Worm (Caenorhabditis elegans) whole organism, L1 larva: Measurements from ENCODE around the gene slc-17.3.

ENCODE experiments used
- C16A3.4 ChIP-seq: fragments of 150-350 bp; optimal IDR thresholded peaks from 2 replicates; lab custom pipeline; 2014; ENCODE audit warnings: missing biosample characterization, missing genetic modification characterization
- C34B4.2 ChIP-seq: sonication (generic microtip); optimal IDR thresholded peaks from 2 replicates; lab custom pipeline; 2017; ENCODE audit warnings: mild to moderate bottlenecking, missing genetic modification characterization, missing compliant biosample characterization
- aha-1 ChIP-seq: fragments of 150-350 bp; optimal IDR thresholded peaks from 2 replicates; lab custom pipeline; 2014; ENCODE audit warnings: missing biosample characterization, missing genetic modification characterization
- alr-1 ChIP-seq: fragments of 200-800 bp; sonication (Bioruptor generic); optimal IDR thresholded peaks from 2 replicates; lab custom pipeline; 2018; ENCODE audit warnings: borderline replicate concordance, mild to moderate bottlenecking, missing genetic modification characterization, missing compliant biosample characterization
- aly-2 ChIP-seq: fragments of 150-350 bp; optimal IDR thresholded peaks from 2 replicates; lab custom pipeline; 2014; ENCODE audit warnings: missing biosample characterization, missing genetic modification characterization
- ama-1 ChIP-seq: fragments of 150-350 bp; optimal IDR thresholded peaks from 2 replicates; lab custom pipeline; 2014
- ceh-8 ChIP-seq: fragments of 200-800 bp; sonication (Bioruptor generic); optimal IDR thresholded peaks from 2 replicates; lab custom pipeline; 2018; ENCODE audit warnings: mild to moderate bottlenecking, missing genetic modification characterization, moderate library complexity, missing compliant biosample characterization
- ceh-82 ChIP-seq, 3 experiments: fragments of 150-350 bp in 1 of 3; sonication (generic microtip) in 2 of 3; optimal IDR thresholded peaks; 2 replicates each; lab custom pipeline; 2014 to 2017; ENCODE audit warnings: missing biosample characterization in 3 of 3, missing genetic modification characterization in 3 of 3
- ceh-88 ChIP-seq: fragments of 200-800 bp; sonication (Bioruptor generic); IDR thresholded peaks from 2 replicates; pipeline ENCODE4 v1.3.6; 2022; ENCODE audit warnings: missing genetic modification characterization, missing compliant biosample characterization
- ceh-90 ChIP-seq: sonication (generic microtip); optimal IDR thresholded peaks from 2 replicates; lab custom pipeline; 2016; ENCODE audit warnings: missing genetic modification characterization, missing compliant biosample characterization
- dsc-1 ChIP-seq: sonication (generic microtip); optimal IDR thresholded peaks from 2 replicates; lab custom pipeline; 2016; ENCODE audit warnings: mild to moderate bottlenecking, missing genetic modification characterization, missing compliant biosample characterization
- efl-1 ChIP-seq, 4 experiments: fragments of 150-350 bp; optimal IDR thresholded peaks in 3 of 4; peaks in 1 of 4; 1 replicate in 1 of 4; 2 replicates in 3 of 4; lab custom pipeline; 2014; ENCODE audit warnings: missing biosample characterization in 2 of 4, missing genetic modification characterization in 2 of 4, missing genetic modification reagents in 2 of 4
- egl-13 ChIP-seq: sonication (generic microtip); optimal IDR thresholded peaks from 2 replicates; lab custom pipeline; 2016; ENCODE audit warnings: missing genotype, missing genetic modification reagents, missing genetic modification characterization, missing compliant biosample characterization
- ets-5 ChIP-seq: fragments of 200-800 bp; sonication (Bioruptor generic); IDR thresholded peaks from 2 replicates; pipeline ENCODE4 v1.3.6; 2022; ENCODE audit warnings: missing genetic modification characterization, missing compliant biosample characterization
- fkh-4 ChIP-seq: sonication (generic microtip); optimal IDR thresholded peaks from 2 replicates; lab custom pipeline; 2016; ENCODE audit warnings: missing compliant biosample characterization, missing genetic modification characterization, borderline replicate concordance
- hlh-17 ChIP-seq: fragments of 200-800 bp; sonication (Bioruptor generic); optimal IDR thresholded peaks from 2 replicates; lab custom pipeline; 2018; ENCODE audit warnings: missing genetic modification characterization, mild to moderate bottlenecking, missing compliant biosample characterization, moderate library complexity, borderline replicate concordance
- hpl-2 ChIP-seq: fragments of 150-350 bp; optimal IDR thresholded peaks from 2 replicates; lab custom pipeline; 2014; ENCODE audit warnings: missing biosample characterization, missing genetic modification reagents, missing genetic modification characterization
- isw-1 ChIP-seq: fragments of 200-800 bp; sonication (Bioruptor generic); IDR thresholded peaks from 2 replicates; pipeline ENCODE4 v1.3.6; 2022; ENCODE audit warnings: missing genetic modification characterization, missing compliant biosample characterization
- lin-35 ChIP-seq, 2 experiments: fragments of 150-350 bp; optimal IDR thresholded peaks; 2 replicates each; lab custom pipeline; 2014; ENCODE audit warnings: missing biosample characterization in 2 of 2, missing genetic modification characterization in 2 of 2, missing genetic modification reagents in 2 of 2
- lir-3 ChIP-seq: sonication (generic microtip); optimal IDR thresholded peaks from 2 replicates; lab custom pipeline; 2016; ENCODE audit warnings: mild to moderate bottlenecking, missing genetic modification characterization, moderate library complexity, missing compliant biosample characterization; ENCODE audit not compliant: poor library complexity
- mep-1 ChIP-seq: fragments of 150-350 bp; optimal IDR thresholded peaks from 2 replicates; lab custom pipeline; 2014; ENCODE audit warnings: missing biosample characterization, missing genetic modification characterization
- nhr-12 ChIP-seq: sonication (generic microtip); optimal IDR thresholded peaks from 2 replicates; lab custom pipeline; 2017; ENCODE audit warnings: missing biosample characterization, missing genetic modification characterization
- nhr-20 ChIP-seq: sonication (generic microtip); optimal IDR thresholded peaks from 2 replicates; lab custom pipeline; 2016; ENCODE audit warnings: mild to moderate bottlenecking, missing genetic modification characterization, missing compliant biosample characterization
- nhr-28 ChIP-seq: fragments of 150-350 bp; optimal IDR thresholded peaks from 2 replicates; lab custom pipeline; 2014; ENCODE audit warnings: missing biosample characterization, missing genetic modification characterization
- nhr-71 ChIP-seq: sonication (generic microtip); optimal IDR thresholded peaks from 2 replicates; lab custom pipeline; 2016; ENCODE audit warnings: mild to moderate bottlenecking, missing genetic modification characterization, moderate library complexity, missing compliant biosample characterization
- nhr-85 ChIP-seq: sonication (generic microtip); peaks from one replicate; lab custom pipeline; 2016; ENCODE audit warnings: missing genetic modification characterization, inconsistent platforms, missing compliant biosample characterization
- nhr-90 ChIP-seq: sonication (generic microtip); optimal IDR thresholded peaks from 2 replicates; lab custom pipeline; 2016; ENCODE audit warnings: mild to moderate bottlenecking, missing genetic modification characterization, missing compliant biosample characterization; ENCODE audit not compliant: poor library complexity
- pag-3 ChIP-seq: sonication (generic microtip); optimal IDR thresholded peaks from 2 replicates; lab custom pipeline; 2017; ENCODE audit warnings: missing genetic modification characterization, mild to moderate bottlenecking, missing compliant biosample characterization, antibody characterized with exemption, borderline replicate concordance; ENCODE audit not compliant: insufficient read depth
- pax-3 ChIP-seq: fragments of 200-800 bp; sonication (Bioruptor generic); optimal IDR thresholded peaks from 2 replicates; lab custom pipeline; 2018; ENCODE audit warnings: mild to moderate bottlenecking, missing genetic modification characterization, moderate library complexity, missing compliant biosample characterization
- pqm-1 ChIP-seq: sonication (generic microtip); optimal IDR thresholded peaks from 3 replicates; lab custom pipeline; 2017; ENCODE audit warnings: missing biosample characterization, missing genetic modification characterization
- skn-1 ChIP-seq: fragments of 150-350 bp; optimal IDR thresholded peaks from 2 replicates; lab custom pipeline; 2014; ENCODE audit warnings: missing biosample characterization, missing genetic modification characterization
- snpc-4 ChIP-seq: fragments of 150-350 bp; optimal IDR thresholded peaks from 2 replicates; lab custom pipeline; 2014; ENCODE audit warnings: missing biosample characterization, missing genetic modification characterization
- snu-23 ChIP-seq: sonication (generic microtip); optimal IDR thresholded peaks from 2 replicates; lab custom pipeline; 2016; ENCODE audit warnings: missing genetic modification characterization, missing compliant biosample characterization
- sup-37 ChIP-seq: fragments of 200-800 bp; sonication (Bioruptor generic); optimal IDR thresholded peaks from 2 replicates; lab custom pipeline; 2018; ENCODE audit warnings: mild to moderate bottlenecking, missing genetic modification characterization, missing compliant biosample characterization
- tlp-1 ChIP-seq: fragments of 150-350 bp; optimal IDR thresholded peaks from 2 replicates; lab custom pipeline; 2014; ENCODE audit warnings: missing biosample characterization, missing genetic modification characterization
- unc-30 ChIP-seq: sonication (generic microtip); optimal IDR thresholded peaks from 2 replicates; lab custom pipeline; 2017; ENCODE audit warnings: missing biosample characterization, missing genetic modification characterization
- unc-62 ChIP-seq: fragments of 150-350 bp; optimal IDR thresholded peaks from 2 replicates; lab custom pipeline; 2014; ENCODE audit warnings: missing biosample characterization, missing genetic modification reagents, missing genetic modification characterization
- unc-98 ChIP-seq: fragments of 200-800 bp; sonication (Bioruptor generic); IDR thresholded peaks from 2 replicates; pipeline ENCODE4 v1.3.6; 2022; ENCODE audit warnings: missing genetic modification characterization, missing compliant biosample characterization
- xbp-1 ChIP-seq: sonication (generic microtip); optimal IDR thresholded peaks from 2 replicates; lab custom pipeline; 2016; ENCODE audit warnings: missing genetic modification characterization, missing compliant biosample characterization
- zip-4 ChIP-seq: fragments of 200-800 bp; sonication (Bioruptor generic); optimal IDR thresholded peaks from 2 replicates; lab custom pipeline; 2018; ENCODE audit warnings: mild to moderate bottlenecking, missing genetic modification characterization, moderate library complexity, missing compliant biosample characterization
- ztf-4 ChIP-seq: fragments of 150-350 bp; optimal IDR thresholded peaks from 2 replicates; lab custom pipeline; 2014; ENCODE audit warnings: missing biosample characterization, missing genetic modification characterization

Gene slc-17.3

ce11 chrIII:7858407-7859029 lies 6.6 kb downstream of the slc-17.3 start, which contains the start of the genes coq-5 and ufm-1 (continued):
- TF ChIP-seq C34B4.2 (tag; lab: Kevin White, UChicago) (no peak), xbp-1 (tag; lab: Kevin White, UChicago) (peak; percentile 7), unc-62 (GFP tag; lab: Kevin White, UChicago) (no peak), dsc-1 (tag; lab: Kevin White, UChicago) (peak; percentile 13), nhr-85 (tag; lab: Kevin White, UChicago) (peak; percentile 72), pqm-1 (tag; lab: Kevin White, UChicago) (no peak), aha-1 (tag; lab: Kevin White, UChicago) (no peak), pax-3 (tag; lab: Kevin White, UChicago) (peak; percentile 12), ets-5 (GFP tag; lab: Robert Waterston, UW) (no peak), hpl-2 (GFP tag; lab: Kevin White, UChicago) (no peak), alr-1 (tag; lab: Kevin White, UChicago) (no peak), C16A3.4 (no peak), nhr-71 (peak; percentile 56), isw-1 (GFP tag; lab: Robert Waterston, UW) (peak; percentile 10; the same call in 1 of the 2 replicates), unc-98 (no peak; the same call in 1 of the 2 replicates), pag-3 (tag; lab: Kevin White, UChicago) (peak; percentile 8), hlh-17 (GFP tag; lab: Kevin White, UChicago) (no peak), aly-2 (tag; lab: Kevin White, UChicago) (no peak), zip-4 (GFP tag; lab: Kevin White, UChicago) (no peak), skn-1 (tag; lab: Kevin White, UChicago) (no peak), unc-30 (tag; lab: Kevin White, UChicago) (no peak), nhr-12 (tag; lab: Kevin White, UChicago) (no peak), snpc-4 (tag; lab: Kevin White, UChicago) (no peak), nhr-90 (tag; lab: Kevin White, UChicago) (peak; percentile 52), ztf-4 (tag; lab: Kevin White, UChicago) (no peak), sup-37 (GFP tag; lab: Kevin White, UChicago) (no peak), nhr-28 (tag; lab: Kevin White, UChicago) (no peak), ceh-90 (tag; lab: Kevin White, UChicago) (peak; percentile 87), nhr-20 (tag; lab: Kevin White, UChicago) (peak; percentile 27), fkh-4 (tag; lab: Kevin White, UChicago) (peak; percentile 53), ceh-88 (GFP tag; lab: Robert Waterston, UW) (no peak), tlp-1 (tag; lab: Kevin White, UChicago) (no peak)

ce11 chrIII:7857142-7857541 lies 7.9 kb downstream of the slc-17.3 start, which contains the start of gene tag-307:
tag-307 (minus strand) TSS chrIII:7857242.
- TF ChIP-seq nhr-12 (tag; lab: Kevin White, UChicago) (no peak), ceh-8 (GFP tag; lab: Kevin White, UChicago) (no peak), lin-35 (GFP tag; optimal IDR thresholded peaks at IDR 0.05; lab: Kevin White, UChicago) (no peak), ama-1 (lab: Kevin White, UChicago) (no peak), ceh-82 (tag; optimal IDR thresholded peaks at IDR 0.05; lab: Kevin White, UChicago) (no peak), nhr-85 (tag; lab: Kevin White, UChicago) (no peak)

ce11 chrIII:7855468-7855867 lies 9.6 kb downstream of the slc-17.3 start:
- TF ChIP-seq egl-13 (tag; lab: Kevin White, UChicago) (no peak), mep-1 (tag; lab: Kevin White, UChicago) (no peak), nhr-85 (tag; lab: Kevin White, UChicago) (peak; percentile 66), lir-3 (tag; lab: Kevin White, UChicago) (no peak), efl-1 (optimal IDR thresholded peaks at IDR 0.05; lab: Kevin White, UChicago) (no peak), efl-1 (GFP tag; optimal IDR thresholded peaks at IDR 0.05 in 1 of 2; lab: Kevin White, UChicago) (no peak), snu-23 (GFP tag; lab: Kevin White, UChicago) (no peak), ceh-82 (tag; optimal IDR thresholded peaks at IDR 0.05; lab: Kevin White, UChicago) (no peak)
